Worm (Caenorhabditis elegans): ENCODE data around the gene sec-16A.1.

ce11 chrIII:9080127-9080526 is 45.5 kb upstream of the sec-16A.1 start:
- TF ChIP-seq pes-1 (GFP tag; IDR thresholded peaks at IDR 0.05) (no peak), ceh-36 (tag; optimal IDR thresholded peaks at IDR 0.05) (no peak), hmg-4 (GFP tag; optimal IDR thresholded peaks at IDR 0.05) (no peak), ama-1 (optimal IDR thresholded peaks at IDR 0.05) (no peak), tbx-11 (GFP tag; IDR thresholded peaks at IDR 0.05) (no peak), ets-7 (tag; optimal IDR thresholded peaks at IDR 0.05) (no peak), F13C5.2 (tag; optimal IDR thresholded peaks at IDR 0.05) (no peak)
